Worm (Caenorhabditis elegans): ENCODE data around the gene bas-1.

DNA sequence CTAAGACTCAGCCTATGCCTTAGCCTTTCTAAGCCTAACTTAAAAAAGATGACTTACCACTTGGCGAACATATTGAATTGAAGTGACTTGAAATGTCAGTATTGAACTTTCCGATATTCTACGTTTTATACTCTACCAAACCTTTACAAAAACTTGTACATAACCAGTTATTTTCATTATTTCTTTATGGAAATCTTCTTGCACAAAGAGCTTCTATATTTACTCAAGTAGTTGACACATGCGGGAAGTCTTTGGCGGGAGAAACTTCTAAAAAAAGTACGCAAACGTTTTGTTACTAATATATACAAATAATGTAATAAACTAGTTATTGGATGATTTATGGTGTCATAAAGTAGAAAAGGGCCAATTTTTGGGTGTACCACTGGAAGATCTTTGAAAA is 43.4 kb upstream of the bas-1 start, which contains the start of gene nspb-12:
- TF ChIP-seq lin-13 (GFP tag; optimal IDR thresholded peaks at IDR 0.05) (no peak), lir-3 (tag; optimal IDR thresholded peaks at IDR 0.05) (no peak), ztf-11 (tag; optimal IDR thresholded peaks at IDR 0.05) (no peak), zag-1 (tag; optimal IDR thresholded peaks at IDR 0.05) (no peak), snpc-4 (tag; optimal IDR thresholded peaks at IDR 0.05) (no peak), fkh-10 (GFP tag; optimal IDR thresholded peaks at IDR 0.05) (no peak), lin-38 (GFP tag; IDR thresholded peaks at IDR 0.05) (no peak), sdz-12 (GFP tag; optimal IDR thresholded peaks at IDR 0.05) (no peak), nhr-11 (tag; optimal IDR thresholded peaks at IDR 0.05) (no peak), mdt-29 (GFP tag; IDR thresholded peaks at IDR 0.05) (no peak), fos-1 (tag; optimal IDR thresholded peaks at IDR 0.05) (no peak), dve-1 (tag; optimal IDR thresholded peaks at IDR 0.05; ENCODE audit: insufficient read depth) (no peak), mdl-1 (tag; optimal IDR thresholded peaks at IDR 0.05) (no peak)
